Fruit fly (Drosophila melanogaster) whole organism, embryonic: Measurements from ENCODE around the gene hop.

Experiments used
- BEAF-32 ChIP-seq: fragments of 200-800 bp; sonication (Bioruptor generic); optimal IDR thresholded peaks from 3 replicates; lab custom pipeline; 2017; ENCODE audit warnings: missing biosample characterization, missing genetic modification characterization, mild to moderate bottlenecking, moderate library complexity, missing genetic modification reagents
- CG10267 ChIP-seq: fragments of 200-800 bp; sonication (Bioruptor generic); optimal IDR thresholded peaks from 2 replicates; lab custom pipeline; 2018; ENCODE audit warnings: missing biosample characterization, mild to moderate bottlenecking, missing genetic modification characterization, moderate library complexity
- CG10431 ChIP-seq: fragments of 200-800 bp; sonication (Bioruptor generic); optimal IDR thresholded peaks from 3 replicates; lab custom pipeline; 2018; ENCODE audit warnings: missing biosample characterization, mild to moderate bottlenecking, missing genetic modification characterization
- CG12769 ChIP-seq: fragments of 200-800 bp; sonication (Bioruptor generic); optimal IDR thresholded peaks from 2 replicates; lab custom pipeline; 2019; ENCODE audit warnings: missing biosample characterization, mild to moderate bottlenecking, missing genetic modification characterization, moderate library complexity
- CG13287 ChIP-seq: fragments of 200-800 bp; sonication (Bioruptor generic); IDR thresholded peaks from 2 replicates; pipeline ENCODE4 v1.3.6; 2022; ENCODE audit warnings: missing biosample characterization, missing genetic modification characterization; ENCODE audit not compliant: partially characterized antibody
- CG32532 ChIP-seq: fragments of 200-800 bp; sonication (Bioruptor generic); IDR thresholded peaks from 2 replicates; pipeline ENCODE4 v1.3.6; 2022; ENCODE audit warnings: missing biosample characterization, missing genetic modification characterization
- CG32767 ChIP-seq: fragments of 200-800 bp; sonication (Bioruptor generic); IDR thresholded peaks from 2 replicates; pipeline ENCODE4 v1.3.6; 2022; ENCODE audit warnings: missing biosample characterization, missing genetic modification characterization
- CG34224 ChIP-seq: fragments of 200-800 bp; sonication (Bioruptor generic); IDR thresholded peaks from 3 replicates; pipeline ENCODE4 v1.3.6; 2022; ENCODE audit warnings: missing biosample characterization, missing genetic modification characterization; ENCODE audit not compliant: partially characterized antibody
- CG4360 ChIP-seq: fragments of 200-800 bp; sonication (Bioruptor generic); IDR thresholded peaks from 2 replicates; pipeline ENCODE4 v1.3.6; 2022; ENCODE audit warnings: missing biosample characterization, missing genetic modification characterization
- Dbx ChIP-seq: fragments of 200-800 bp; sonication (Bioruptor generic); IDR thresholded peaks from 3 replicates; pipeline ENCODE4 v1.3.6; 2022; ENCODE audit warnings: missing biosample characterization, missing genetic modification characterization
- Doc2 ChIP-seq: fragments of 200-800 bp; sonication (Bioruptor generic); IDR thresholded peaks from 2 replicates; pipeline ENCODE4 v1.3.6; 2022; ENCODE audit warnings: missing biosample characterization, missing genetic modification characterization
- Dref ChIP-seq: fragments of 200-800 bp; sonication (Bioruptor generic); IDR thresholded peaks from 2 replicates; pipeline ENCODE4 v1.3.6; 2022; ENCODE audit warnings: missing biosample characterization, missing genetic modification characterization
- Drgx ChIP-seq: fragments of 200-800 bp; sonication (Bioruptor generic); IDR thresholded peaks from 2 replicates; pipeline ENCODE4 v1.3.6; 2022; ENCODE audit warnings: missing biosample characterization, missing genetic modification characterization
- Hey ChIP-seq: fragments of 200-800 bp; sonication (Bioruptor generic); optimal IDR thresholded peaks from 3 replicates; lab custom pipeline; 2018; ENCODE audit warnings: missing biosample characterization, mild to moderate bottlenecking, missing genetic modification characterization
- MBD-R2 ChIP-seq: fragments of 200-800 bp; sonication (Bioruptor generic); IDR thresholded peaks from 2 replicates; pipeline ENCODE4 v1.3.6; 2022; ENCODE audit warnings: missing biosample characterization, missing genetic modification characterization
- MESR4 ChIP-seq: fragments of 200-800 bp; sonication (Bioruptor generic); optimal IDR thresholded peaks from 2 replicates; lab custom pipeline; 2018; ENCODE audit warnings: missing biosample characterization, mild to moderate bottlenecking, missing genetic modification characterization, moderate library complexity
- Med ChIP-seq: fragments of 200-800 bp; sonication (Bioruptor generic); peaks from one replicate; lab custom pipeline; 2016; ENCODE audit warnings: missing biosample characterization, missing genetic modification characterization, mild to moderate bottlenecking, inconsistent platforms, moderate library complexity
- Opbp ChIP-seq: fragments of 200-800 bp; sonication (Bioruptor generic); IDR thresholded peaks from 3 replicates; pipeline ENCODE4 v1.3.6; 2022; ENCODE audit warnings: missing biosample characterization, missing genetic modification characterization; ENCODE audit not compliant: partially characterized antibody
- Pdp1 ChIP-seq, 2 experiments: fragments of 200-800 bp; sonication (Bioruptor generic); optimal IDR thresholded peaks; 3 replicates each; lab custom pipeline; 2016; ENCODE audit warnings: missing biosample characterization in 2 of 2, missing genetic modification characterization in 2 of 2, mild to moderate bottlenecking in 1 of 2, moderate library complexity in 1 of 2
- Spps ChIP-seq: fragments of 200-800 bp; sonication (Bioruptor generic); optimal IDR thresholded peaks from 2 replicates; lab custom pipeline; 2018; ENCODE audit warnings: missing biosample characterization, mild to moderate bottlenecking, missing genetic modification characterization
- Trl ChIP-seq, 3 experiments: fragments of >200 bp in 2 of 3; fragments of 200-800 bp in 1 of 3; sonication (Bioruptor generic) in 1 of 3; optimal IDR thresholded peaks; 2 replicates in 1 of 3; 3 replicates in 2 of 3; lab custom pipeline; 2016 to 2017; ENCODE audit warnings: missing biosample characterization in 1 of 3, missing genetic modification characterization in 1 of 3
- YL-1 ChIP-seq: fragments of 200-800 bp; sonication (Bioruptor generic); optimal IDR thresholded peaks from 3 replicates; lab custom pipeline; 2017; ENCODE audit warnings: missing biosample characterization, mild to moderate bottlenecking, missing genetic modification characterization
- cg ChIP-seq: fragments of 200-800 bp; sonication (Bioruptor generic); optimal IDR thresholded peaks from 3 replicates; lab custom pipeline; 2019; ENCODE audit warnings: missing biosample characterization, mild to moderate bottlenecking, missing genetic modification characterization, moderate library complexity
- chinmo ChIP-seq: fragments of 200-800 bp; sonication (Bioruptor generic); IDR thresholded peaks from 4 replicates; pipeline ENCODE4 v1.3.6; 2022; ENCODE audit warnings: missing biosample characterization, missing genetic modification characterization; ENCODE audit not compliant: partially characterized antibody
- crol ChIP-seq: fragments of 200-800 bp; sonication (Bioruptor generic); IDR thresholded peaks from 2 replicates; pipeline ENCODE4 v1.3.6; 2022; ENCODE audit warnings: missing biosample characterization, missing genetic modification characterization
- dysf ChIP-seq: fragments of 200-800 bp; sonication (Bioruptor generic); IDR thresholded peaks from 3 replicates; pipeline ENCODE4 v1.3.6; 2022; ENCODE audit warnings: missing biosample characterization, missing genetic modification characterization
- exex ChIP-seq: fragments of 200-800 bp; sonication (Bioruptor generic); optimal IDR thresholded peaks from 4 replicates; lab custom pipeline; 2018; ENCODE audit warnings: missing biosample characterization, mild to moderate bottlenecking, missing genetic modification characterization, moderate library complexity
- gem ChIP-seq: fragments of 200-800 bp; sonication (Bioruptor generic); optimal IDR thresholded peaks from 2 replicates; lab custom pipeline; 2019; ENCODE audit warnings: missing biosample characterization, mild to moderate bottlenecking, missing genetic modification characterization, moderate library complexity
- grau ChIP-seq: fragments of 200-800 bp; optimal IDR thresholded peaks from 3 replicates; lab custom pipeline; 2019; ENCODE audit warnings: missing biosample characterization, mild to moderate bottlenecking, missing genetic modification characterization, moderate library complexity
- jumu ChIP-seq: fragments of 200-800 bp; sonication (Bioruptor generic); optimal IDR thresholded peaks from 3 replicates; lab custom pipeline; 2016; ENCODE audit warnings: missing biosample characterization, missing genetic modification characterization
- mirr ChIP-seq: fragments of 200-800 bp; sonication (Bioruptor generic); optimal IDR thresholded peaks from 3 replicates; lab custom pipeline; 2018; ENCODE audit warnings: missing biosample characterization, mild to moderate bottlenecking, missing genetic modification characterization
- pan ChIP-seq, 4 experiments: fragments of >200 bp in 3 of 4; fragments of 200-800 bp in 1 of 4; sonication (Bioruptor generic) in 1 of 4; optimal IDR thresholded peaks in 3 of 4; IDR thresholded peaks in 1 of 4; 2 replicates each; pipeline versions ENCODE4 v1.3.6 to Lab custom; 2017 to 2022; ENCODE audit warnings: missing biosample characterization in 2 of 4, missing genetic modification characterization in 2 of 4, mixed read lengths in 1 of 4
- phol ChIP-seq: fragments of 200-800 bp; sonication (Bioruptor generic); optimal IDR thresholded peaks from 3 replicates; lab custom pipeline; 2018; ENCODE audit warnings: missing biosample characterization, mild to moderate bottlenecking, missing genetic modification characterization, moderate library complexity
- pzg ChIP-seq: fragments of 200-800 bp; sonication (Bioruptor generic); optimal IDR thresholded peaks from 3 replicates; lab custom pipeline; 2018; ENCODE audit warnings: missing biosample characterization, mild to moderate bottlenecking, missing genetic modification characterization, moderate library complexity
- row ChIP-seq: fragments of 200-800 bp; sonication (Bioruptor generic); IDR thresholded peaks from 3 replicates; pipeline ENCODE4 v1.3.6; 2022; ENCODE audit warnings: missing biosample characterization, missing genetic modification characterization
- so ChIP-seq: fragments of 200-800 bp; sonication (Bioruptor generic); IDR thresholded peaks from 3 replicates; pipeline ENCODE4 v1.3.6; 2022; ENCODE audit warnings: missing biosample characterization, missing genetic modification characterization
- sug ChIP-seq: fragments of 200-800 bp; optimal IDR thresholded peaks from 2 replicates; lab custom pipeline; 2019; ENCODE audit warnings: missing biosample characterization, mild to moderate bottlenecking, missing genetic modification characterization, moderate library complexity
- tgo ChIP-seq: fragments of 200-800 bp; sonication (Bioruptor generic); IDR thresholded peaks from 3 replicates; pipeline ENCODE4 v1.3.6; 2022; ENCODE audit warnings: missing biosample characterization, missing genetic modification characterization
- trem ChIP-seq: fragments of 200-800 bp; optimal IDR thresholded peaks from 3 replicates; lab custom pipeline; 2019; ENCODE audit warnings: missing biosample characterization, mild to moderate bottlenecking, missing genetic modification characterization, moderate library complexity
- unpg ChIP-seq: fragments of 200-800 bp; sonication (Bioruptor generic); optimal IDR thresholded peaks from 3 replicates; lab custom pipeline; 2018; ENCODE audit warnings: missing biosample characterization, mild to moderate bottlenecking, missing genetic modification characterization, moderate library complexity
- wek ChIP-seq: fragments of 200-800 bp; sonication (Bioruptor generic); optimal IDR thresholded peaks from 3 replicates; lab custom pipeline; 2018; ENCODE audit warnings: missing biosample characterization, mild to moderate bottlenecking, missing genetic modification characterization, moderate library complexity
- zfh2 ChIP-seq: fragments of 200-800 bp; sonication (Bioruptor generic); optimal IDR thresholded peaks from 2 replicates; lab custom pipeline; 2016; ENCODE audit warnings: missing biosample characterization, missing genetic modification characterization

Gene hop

DNA sequence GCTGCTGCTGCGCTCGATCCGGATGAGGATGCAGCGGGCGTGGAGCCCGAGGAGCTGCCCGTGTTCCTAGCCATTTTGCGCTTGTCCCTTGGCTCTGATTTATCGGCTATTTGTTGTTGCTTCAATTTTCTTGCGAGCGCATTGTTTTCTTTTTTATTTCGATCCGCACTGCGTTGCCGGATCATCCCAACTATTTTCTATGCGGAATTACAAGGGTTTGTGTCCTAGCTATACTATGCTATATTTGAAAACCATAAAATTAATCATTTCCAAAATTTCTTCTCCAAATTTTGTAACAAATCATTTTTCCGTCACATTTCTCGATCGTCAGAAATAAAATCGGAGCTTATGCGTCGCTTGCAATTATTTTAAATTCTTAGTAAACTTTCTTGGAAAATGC, 20.1 kb downstream of the hop start, which contains the start of the genes GCS1 and CG11756 (continued):
- TF ChIP-seq YL-1 (peak; percentile 19), trem (tag; lab: Kevin White, UChicago) (peak; percentile 37), CG10267 (tag; lab: Kevin White, UChicago) (peak; percentile 27), row (GFP tag; lab: Robert Waterston, UW) (0 out of 3 replicates have a peak, but pooled peaks have one; percentile 20), phol (tag; lab: Kevin White, UChicago) (peak; percentile 17), Trl (optimal IDR thresholded peaks at IDR 0.05; lab: Kevin White, UChicago) (no peak), Trl (GFP tag; optimal IDR thresholded peaks at IDR 0.05; lab: Kevin White, UChicago) (no peak), MBD-R2 (GFP tag; lab: Robert Waterston, UW) (peak; percentile 82), Dref (GFP tag; lab: Robert Waterston, UW) (peak; percentile 37), MESR4 (peak; percentile 48), CG13287 (GFP tag; lab: Robert Waterston, UW) (0 out of 2 replicates have a peak, but pooled peaks have one; percentile 25), Dbx (GFP tag; lab: Robert Waterston, UW) (no peak)

DNA sequence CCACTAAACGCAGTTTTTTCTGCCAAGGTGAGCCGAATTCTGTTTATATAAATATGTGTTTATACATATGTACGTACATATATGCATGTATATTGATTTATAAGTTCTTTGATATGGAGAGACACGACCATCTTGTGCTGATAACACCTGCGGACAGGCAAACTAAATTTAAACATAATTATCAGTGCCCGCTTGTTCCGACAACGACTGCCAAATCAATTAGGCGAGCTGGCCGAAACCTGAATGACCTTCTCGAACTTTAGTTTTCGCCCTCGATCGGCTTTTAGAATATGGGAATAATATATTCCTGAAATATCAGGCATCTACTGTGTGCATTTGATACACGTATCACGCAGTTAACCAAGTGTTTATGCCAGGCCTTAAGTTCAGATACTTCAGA, 25.1 kb downstream of the hop start:
- TF ChIP-seq exex (tag; lab: Kevin White, UChicago): peak; percentile 74
- TF ChIP-seq Hey (tag; lab: Kevin White, UChicago): no peak
- TF ChIP-seq CG4360: no peak
- no peak for TF ChIP-seq CG10431 (GFP tag; lab: Kevin White, UChicago)
- TF ChIP-seq Med: peak; percentile 20
- TF ChIP-seq sug (tag; lab: Kevin White, UChicago): peak; percentile 42
- TF ChIP-seq gem (tag; lab: Kevin White, UChicago): peak; percentile 25
- TF ChIP-seq tgo (GFP tag; lab: Robert Waterston, UW): no peak
- TF ChIP-seq mirr: peak; percentile 10

DNA sequence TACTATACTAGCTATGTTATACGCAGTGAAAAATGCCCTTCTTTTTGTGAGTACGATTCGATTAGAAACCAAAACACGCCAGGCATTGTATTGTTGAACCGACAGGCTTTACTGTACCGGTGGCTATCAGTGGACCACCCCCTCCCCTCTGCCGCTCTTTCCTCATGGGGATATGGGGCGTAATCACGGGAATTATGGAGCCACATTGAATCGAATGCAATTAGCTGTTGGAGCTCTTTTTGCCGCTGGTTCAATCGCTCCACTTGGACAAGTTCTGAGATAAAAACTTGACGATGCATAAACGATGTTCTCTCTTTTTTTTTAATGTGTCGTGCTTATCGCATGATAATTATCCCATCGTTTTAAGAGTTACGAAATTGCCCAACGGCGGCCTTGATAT, 25.7 kb downstream of the hop start:
- TF ChIP-seq so (no peak), dysf (GFP tag; lab: Robert Waterston, UW) (peak; percentile 27; the same call in 1 of the 3 replicates), Opbp (GFP tag; lab: Robert Waterston, UW) (no peak), Pdp1 (GFP tag; optimal IDR thresholded peaks at IDR 0.05; lab: Kevin White, UChicago) (peak in 1 of 2 experiments; percentile 14), Spps (tag; lab: Kevin White, UChicago) (no peak), pan (optimal IDR thresholded peaks at IDR 0.05; lab: Kevin White, UChicago) (no peak), pan (GFP tag; optimal IDR thresholded peaks at IDR 0.05 in 1 of 2, IDR thresholded peaks at IDR 0.05 in 1 of 2) (no peak), Drgx (GFP tag; lab: Robert Waterston, UW) (0 out of 2 replicates have a peak, but pooled peaks have one; percentile 14), tgo (GFP tag; lab: Robert Waterston, UW) (0 out of 3 replicates have a peak, but pooled peaks have one; percentile 13), wek (no peak), zfh2 (GFP tag; lab: Kevin White, UChicago) (no peak), BEAF-32 (no peak), crol (peak; percentile 77), CG32532 (GFP tag; lab: Robert Waterston, UW) (0 out of 2 replicates have a peak, but pooled peaks have one; percentile 5), pzg (GFP tag; lab: Kevin White, UChicago) (no peak), CG34224 (no peak), chinmo (0 out of 4 replicates have a peak, but pooled peaks have one; percentile 9), Doc2 (GFP tag; lab: Robert Waterston, UW) (no peak), cg (GFP tag; lab: Kevin White, UChicago) (no peak), CG12769 (tag; lab: Kevin White, UChicago) (peak; percentile 20), row (GFP tag; lab: Robert Waterston, UW) (peak; percentile 48), CG32767 (GFP tag; lab: Robert Waterston, UW) (no peak), CG4360 (no peak), jumu (GFP tag; lab: Kevin White, UChicago) (no peak), grau (peak; percentile 72), unpg (no peak)
